Fruit fly (Drosophila melanogaster): ENCODE measurements around the gene CG43090.

DNA sequence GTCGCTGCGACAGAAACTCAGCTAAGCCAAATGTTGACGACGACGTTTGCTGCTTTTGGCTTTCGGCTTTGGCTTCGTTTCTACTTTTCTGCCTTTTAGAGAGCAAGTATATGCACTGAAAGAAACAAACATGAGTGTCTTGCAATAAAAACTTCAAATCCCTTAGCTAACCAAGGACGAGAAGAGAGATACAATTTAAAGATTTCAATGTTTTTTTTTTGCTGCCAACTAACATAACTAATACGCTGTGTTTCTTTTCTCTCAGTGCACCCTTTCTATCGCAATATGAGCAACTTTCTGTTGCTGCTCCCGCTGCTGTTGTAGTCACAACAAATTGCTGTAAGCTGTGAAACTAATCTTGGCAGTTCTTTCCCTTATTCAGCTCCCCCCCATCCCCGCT, 20.3 kb downstream of the CG43090 start:
- TF ChIP-seq h (optimal IDR thresholded peaks at IDR 0.05) = no peak
- no peak for TF ChIP-seq Sin3A (optimal IDR thresholded peaks at IDR 0.05)
- no peak for TF ChIP-seq psq (optimal IDR thresholded peaks at IDR 0.05)
- TF ChIP-seq insv (optimal IDR thresholded peaks at IDR 0.05) = no peak
- no peak for TF ChIP-seq Myc (optimal IDR thresholded peaks at IDR 0.05)

Measured in Kc167 (cell line).